Fruit fly (Drosophila melanogaster): ENCODE results near the gene kay.

DNA sequence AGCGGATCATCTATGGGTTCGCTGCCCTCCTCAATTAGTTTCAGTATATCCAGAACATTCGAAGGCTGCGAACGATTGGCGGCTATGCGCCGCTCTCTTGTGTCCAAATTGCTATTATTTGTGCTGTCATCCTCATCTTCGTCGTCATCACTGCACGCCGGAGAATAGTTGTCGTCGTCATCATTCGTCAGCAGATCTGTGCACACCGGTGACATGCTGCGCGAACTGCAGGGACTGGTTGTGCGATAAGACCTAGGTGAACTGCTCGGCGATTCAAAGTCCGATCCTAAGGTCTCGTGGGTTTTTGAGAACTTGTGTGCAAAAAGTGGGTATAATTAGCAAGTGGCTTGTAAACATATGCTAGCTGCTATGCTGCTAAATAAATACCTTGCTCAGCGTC lies 31.4 kb downstream of the kay start:
- TF ChIP-seq CG8478 (optimal IDR thresholded peaks at IDR 0.05): no peak
- TF ChIP-seq Dll (optimal IDR thresholded peaks at IDR 0.05): no peak

Measured in whole organism.